Worm (Caenorhabditis elegans) whole organism, midembryonic: Measurements from ENCODE around the gene grl-11.

Source experiments
- cog-1 ChIP-seq: sonication (generic microtip); optimal IDR thresholded peaks from 2 replicates; lab custom pipeline; 2016; ENCODE audit warnings: missing genetic modification characterization, missing compliant biosample characterization
- flt-1 ChIP-seq: fragments of 200-800 bp; sonication (Bioruptor generic); IDR thresholded peaks from 2 replicates; pipeline ENCODE4 v1.3.6; 2022; ENCODE audit warnings: missing genetic modification characterization, missing compliant biosample characterization
- klf-2 ChIP-seq: fragments of 200-800 bp; sonication (Bioruptor generic); conservative IDR thresholded peaks from 2 replicates; pipeline ENCODE4 v1.3.6; 2022; ENCODE audit warnings: missing genetic modification reagents, missing genetic modification characterization, missing compliant biosample characterization
- ref-1 ChIP-seq: fragments of 200-800 bp; sonication (Bioruptor generic); conservative IDR thresholded peaks from 2 replicates; pipeline ENCODE4 v1.3.6; 2022; ENCODE audit warnings: missing genetic modification reagents, missing genetic modification characterization, missing compliant biosample characterization

ce11 chrIII:9143911-9144310 is 25.7 kb upstream of the grl-11 start, which contains the start of gene ZK512.11:
- no peak for TF ChIP-seq klf-2 (GFP tag; lab: Robert Waterston, UW)
- no peak for TF ChIP-seq ref-1 (GFP tag; lab: Robert Waterston, UW)
- no peak for TF ChIP-seq cog-1 (tag; lab: Kevin White, UChicago)
- no peak for TF ChIP-seq flt-1 (GFP tag; lab: Robert Waterston, UW)
